Fruit fly (Drosophila melanogaster): Measurements from ENCODE around the gene RpL13A.

The RpL13A gene

dm6 chr3R:5632182-5632581 lies 7.9 kb downstream of the RpL13A start, which contains the start of gene CG31549 (continued):
- no peak for TF ChIP-seq pan (optimal IDR thresholded peaks at IDR 0.05)
- no peak for TF ChIP-seq pan (GFP tag; optimal IDR thresholded peaks at IDR 0.05 in 1 of 2, IDR thresholded peaks at IDR 0.05 in 1 of 2)

dm6 chr3R:5633437-5633836 lies 9.2 kb downstream of the RpL13A start, which contains the start of gene CG12171:
Gene CG12171 (plus strand): TSS chr3R:5633627.
- no peak for TF ChIP-seq slbo (GFP tag; IDR thresholded peaks at IDR 0.05)
- no peak for TF ChIP-seq bbx (GFP tag; IDR thresholded peaks at IDR 0.05; ENCODE audit: partially characterized antibody)
- TF ChIP-seq pzg (GFP tag; optimal IDR thresholded peaks at IDR 0.05): peak; percentile 31
- peak; percentile 54 for TF ChIP-seq MESR4 (GFP tag; optimal IDR thresholded peaks at IDR 0.05)
- peak; percentile 96 for TF ChIP-seq CG2116 (GFP tag; optimal IDR thresholded peaks at IDR 0.05)
- TF ChIP-seq Ets65A (GFP tag): peak; percentile 41
- no peak for TF ChIP-seq ems (GFP tag; optimal IDR thresholded peaks at IDR 0.05)
- TF ChIP-seq MBD-R2 (GFP tag; IDR thresholded peaks at IDR 0.05): peak; percentile 52; the same call in 1 of the 2 replicates
- TF ChIP-seq CG18764 (GFP tag; optimal IDR thresholded peaks at IDR 0.05): no peak
- TF ChIP-seq lola (GFP tag; optimal IDR thresholded peaks at IDR 0.05): no peak
- TF ChIP-seq CG1647 (GFP tag; optimal IDR thresholded peaks at IDR 0.05): no peak
- no peak for TF ChIP-seq cas (GFP tag; IDR thresholded peaks at IDR 0.05)
- no peak for TF ChIP-seq sqz (GFP tag; optimal IDR thresholded peaks at IDR 0.05)
- no peak for TF ChIP-seq CG32767 (GFP tag; IDR thresholded peaks at IDR 0.05)
- no peak for TF ChIP-seq CG8281 (tag; optimal IDR thresholded peaks at IDR 0.05)
- TF ChIP-seq Dll (GFP tag; IDR thresholded peaks at IDR 0.05; ENCODE audit: partially characterized antibody): peak; percentile 36; the same call in 1 of the 4 replicates
- TF ChIP-seq usp (GFP tag; optimal IDR thresholded peaks at IDR 0.05): no peak
- no peak for TF ChIP-seq klu (GFP tag; IDR thresholded peaks at IDR 0.05)
- no peak for TF ChIP-seq CG11723 (GFP tag; optimal IDR thresholded peaks at IDR 0.05)
- TF ChIP-seq CG12391 (tag; optimal IDR thresholded peaks at IDR 0.05): no peak
- TF ChIP-seq CG15514 (GFP tag; optimal IDR thresholded peaks at IDR 0.05): peak; percentile 76
- TF ChIP-seq CG9437 (GFP tag; optimal IDR thresholded peaks at IDR 0.05): no peak
- no peak for TF ChIP-seq CG11696 (GFP tag; IDR thresholded peaks at IDR 0.05)
- no peak for TF ChIP-seq Dbx (GFP tag; IDR thresholded peaks at IDR 0.05)
- no peak for TF ChIP-seq vvl (GFP tag; IDR thresholded peaks at IDR 0.05)
- no peak for TF ChIP-seq CG8089 (GFP tag; optimal IDR thresholded peaks at IDR 0.05)
- TF ChIP-seq CG17361 (GFP tag; IDR thresholded peaks at IDR 0.05): no peak
- peak; percentile 14; the same call in 1 of the 2 replicates for TF ChIP-seq CG13287 (GFP tag; IDR thresholded peaks at IDR 0.05; ENCODE audit: partially characterized antibody)
- TF ChIP-seq Max (GFP tag; optimal IDR thresholded peaks at IDR 0.05): no peak
- no peak for TF ChIP-seq Rx (GFP tag; IDR thresholded peaks at IDR 0.05)
- 0 out of 2 replicates have a peak, but pooled peaks have one; percentile 18 for TF ChIP-seq inv (GFP tag; IDR thresholded peaks at IDR 0.05; ENCODE audit: partially characterized antibody)
- TF ChIP-seq zfh2 (GFP tag; optimal IDR thresholded peaks at IDR 0.05): no peak
- no peak for TF ChIP-seq CG7372 (GFP tag; IDR thresholded peaks at IDR 0.05)
- peak in 1 of 2 experiments; percentile 23 for TF ChIP-seq tll (GFP tag; optimal IDR thresholded peaks at IDR 0.05)
- TF ChIP-seq amos (GFP tag; IDR thresholded peaks at IDR 0.05; ENCODE audit: partially characterized antibody): peak; percentile 52
- no peak for TF ChIP-seq sisA (GFP tag; IDR thresholded peaks at IDR 0.05)
- no peak for TF ChIP-seq Opbp (GFP tag; IDR thresholded peaks at IDR 0.05; ENCODE audit: partially characterized antibody)
- TF ChIP-seq Scr (GFP tag; IDR thresholded peaks at IDR 0.05; ENCODE audit: partially characterized antibody): peak; percentile 43
- TF ChIP-seq CG14860 (GFP tag; IDR thresholded peaks at IDR 0.05; ENCODE audit: partially characterized antibody): no peak
- no peak for TF ChIP-seq gsb (GFP tag; IDR thresholded peaks at IDR 0.05)
- TF ChIP-seq CG42726 (GFP tag; IDR thresholded peaks at IDR 0.05; ENCODE audit: partially characterized antibody): no peak
- TF ChIP-seq CG7745 (tag; optimal IDR thresholded peaks at IDR 0.05): no peak
- no peak for TF ChIP-seq zf30C (GFP tag; optimal IDR thresholded peaks at IDR 0.05)
- TF ChIP-seq BEAF-32 (GFP tag; optimal IDR thresholded peaks at IDR 0.05): peak; percentile 52
- no peak for TF ChIP-seq Camta (GFP tag; optimal IDR thresholded peaks at IDR 0.05)
- TF ChIP-seq emc (GFP tag; optimal IDR thresholded peaks at IDR 0.05): no peak

Data from whole organism, embryonic.